Worm (Caenorhabditis elegans): ENCODE data around the gene srz-38.

DNA sequence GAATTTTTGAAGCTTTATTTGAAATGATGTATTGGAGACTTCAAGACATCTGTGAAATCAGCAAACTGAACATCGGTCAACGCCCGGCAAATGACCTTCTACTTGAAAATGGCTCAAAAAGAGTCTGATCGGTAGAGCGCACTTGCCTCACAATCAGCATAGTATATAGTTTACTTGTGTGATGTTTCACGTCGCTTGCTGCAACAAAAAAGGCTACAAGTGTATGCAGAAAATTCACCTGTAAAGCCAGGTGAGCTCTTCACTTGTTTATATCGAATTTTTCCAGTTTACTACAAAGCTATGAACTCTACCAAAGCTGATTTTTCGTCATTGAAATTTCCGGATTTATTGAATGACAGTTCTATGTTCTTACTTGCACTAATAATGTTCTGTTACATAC lies 2.6 kb upstream of the srz-38 start, which contains the start of gene srz-71:
- no peak for TF ChIP-seq ceh-28 (tag; optimal IDR thresholded peaks at IDR 0.05)
- no peak for TF ChIP-seq mdl-1 (tag; optimal IDR thresholded peaks at IDR 0.05)
- TF ChIP-seq nfya-1 (tag; optimal IDR thresholded peaks at IDR 0.05; ENCODE audit: insufficient read depth), result no peak
- TF ChIP-seq nhr-11 (tag; optimal IDR thresholded peaks at IDR 0.05), result no peak
- no peak for TF ChIP-seq nhr-77 (tag; optimal IDR thresholded peaks at IDR 0.05)
- no peak for TF ChIP-seq ceh-82 (tag; optimal IDR thresholded peaks at IDR 0.05)
